Fruit fly (Drosophila melanogaster): ENCODE data around the gene CG6696.

The CG6696 gene

dm6 chrX:18647961-18648360 is 14.0 kb downstream of the CG6696 start, which contains the start of gene Nup35 (continued):
- peak; percentile 46 for TF ChIP-seq hbn (GFP tag; IDR thresholded peaks at IDR 0.05; ENCODE audit: partially characterized antibody)
- TF ChIP-seq CG1603 (tag; optimal IDR thresholded peaks at IDR 0.05): no peak
- no peak for TF ChIP-seq hkb (optimal IDR thresholded peaks at IDR 0.05)
- no peak for TF ChIP-seq hkb (GFP tag; IDR thresholded peaks at IDR 0.05)
- TF ChIP-seq CG9876 (GFP tag; optimal IDR thresholded peaks at IDR 0.05): no peak
- TF ChIP-seq CG4730 (GFP tag; IDR thresholded peaks at IDR 0.05): no peak
- no peak for TF ChIP-seq ash1 (GFP tag; optimal IDR thresholded peaks at IDR 0.05)
- no peak for TF ChIP-seq Asciz (GFP tag; optimal IDR thresholded peaks at IDR 0.05)
- no peak for TF ChIP-seq HLH3B (GFP tag; IDR thresholded peaks at IDR 0.05)
- peak; percentile 69 for TF ChIP-seq unc-4 (GFP tag; IDR thresholded peaks at IDR 0.05; ENCODE audit: partially characterized antibody)
- TF ChIP-seq Ada2b (GFP tag; IDR thresholded peaks at IDR 0.05): no peak
- TF ChIP-seq chm (GFP tag; IDR thresholded peaks at IDR 0.05): no peak
- TF ChIP-seq CG31224 (GFP tag; IDR thresholded peaks at IDR 0.05): no peak
- no peak for TF ChIP-seq so (GFP tag; IDR thresholded peaks at IDR 0.05)
- peak; percentile 55 for TF ChIP-seq pzg (GFP tag; optimal IDR thresholded peaks at IDR 0.05)
- no peak for TF ChIP-seq NK7.1 (GFP tag; optimal IDR thresholded peaks at IDR 0.05)
- no peak for TF ChIP-seq CG8944 (GFP tag; optimal IDR thresholded peaks at IDR 0.05)
- no peak for TF ChIP-seq insv (GFP tag; optimal IDR thresholded peaks at IDR 0.05)
- no peak for TF ChIP-seq ranshi (GFP tag; IDR thresholded peaks at IDR 0.05)
- TF ChIP-seq vnd (GFP tag; IDR thresholded peaks at IDR 0.05; ENCODE audit: partially characterized antibody): peak; percentile 63
- TF ChIP-seq CG13424 (tag; optimal IDR thresholded peaks at IDR 0.05): no peak
- TF ChIP-seq amos (GFP tag; IDR thresholded peaks at IDR 0.05; ENCODE audit: partially characterized antibody): peak; percentile 81
- TF ChIP-seq tx (GFP tag; optimal IDR thresholded peaks at IDR 0.05): no peak
- no peak for TF ChIP-seq ara (GFP tag; IDR thresholded peaks at IDR 0.05)
- TF ChIP-seq CG17328 (GFP tag; IDR thresholded peaks at IDR 0.05): no peak
- no peak for TF ChIP-seq CG8388 (GFP tag; optimal IDR thresholded peaks at IDR 0.05)
- TF ChIP-seq CoRest (tag; optimal IDR thresholded peaks at IDR 0.05): peak; percentile 34
- no peak for TF ChIP-seq CG8765 (GFP tag; IDR thresholded peaks at IDR 0.05)
- TF ChIP-seq CG34224 (GFP tag; IDR thresholded peaks at IDR 0.05; ENCODE audit: partially characterized antibody): peak; percentile 72
- TF ChIP-seq luna (GFP tag; optimal IDR thresholded peaks at IDR 0.05): no peak
- TF ChIP-seq chinmo (GFP tag; IDR thresholded peaks at IDR 0.05; ENCODE audit: partially characterized antibody): 0 out of 4 replicates have a peak, but pooled peaks have one; percentile 14
- TF ChIP-seq maf-S (GFP tag; optimal IDR thresholded peaks at IDR 0.05): no peak
- TF ChIP-seq MBD-R2 (GFP tag; IDR thresholded peaks at IDR 0.05): peak; percentile 57
- no peak for TF ChIP-seq CG13775 (GFP tag; optimal IDR thresholded peaks at IDR 0.05)
- TF ChIP-seq CG10959 (GFP tag; IDR thresholded peaks at IDR 0.05): no peak
- TF ChIP-seq CG7357 (GFP tag; IDR thresholded peaks at IDR 0.05): no peak
- TF ChIP-seq CG11247 (GFP tag; IDR thresholded peaks at IDR 0.05): no peak
- no peak for TF ChIP-seq Awh (GFP tag; IDR thresholded peaks at IDR 0.05)
- no peak for TF ChIP-seq zen (tag; optimal IDR thresholded peaks at IDR 0.05)
- no peak for TF ChIP-seq hth (optimal IDR thresholded peaks at IDR 0.05)
- peak; percentile 70 for TF ChIP-seq CG14860 (GFP tag; IDR thresholded peaks at IDR 0.05; ENCODE audit: partially characterized antibody)
- TF ChIP-seq Sry-δ (GFP tag; optimal IDR thresholded peaks at IDR 0.05): peak; percentile 77
- no peak for TF ChIP-seq tio (GFP tag; optimal IDR thresholded peaks at IDR 0.05)

Data from whole organism, embryonic.